Worm (Caenorhabditis elegans) whole organism, L1 larva: ENCODE data around the gene R53.8.

Experiments used
- C04F5.9 ChIP-seq: sonication (generic microtip); optimal IDR thresholded peaks from 2 replicates; lab custom pipeline; 2016; ENCODE audit warnings: missing genetic modification characterization, missing compliant biosample characterization
- C16A3.4 ChIP-seq: fragments of 150-350 bp; optimal IDR thresholded peaks from 2 replicates; lab custom pipeline; 2014; ENCODE audit warnings: missing biosample characterization, missing genetic modification characterization
- F16B12.6 ChIP-seq: fragments of 150-350 bp; optimal IDR thresholded peaks from 2 replicates; lab custom pipeline; 2014; ENCODE audit warnings: missing biosample characterization, missing genetic modification characterization
- aha-1 ChIP-seq: fragments of 150-350 bp; optimal IDR thresholded peaks from 2 replicates; lab custom pipeline; 2014; ENCODE audit warnings: missing biosample characterization, missing genetic modification characterization
- aly-2 ChIP-seq: fragments of 150-350 bp; optimal IDR thresholded peaks from 2 replicates; lab custom pipeline; 2014; ENCODE audit warnings: missing biosample characterization, missing genetic modification characterization
- dsc-1 ChIP-seq: sonication (generic microtip); optimal IDR thresholded peaks from 2 replicates; lab custom pipeline; 2016; ENCODE audit warnings: mild to moderate bottlenecking, missing genetic modification characterization, missing compliant biosample characterization
- efl-1 ChIP-seq, 4 experiments: fragments of 150-350 bp; optimal IDR thresholded peaks in 3 of 4; peaks in 1 of 4; 1 replicate in 1 of 4; 2 replicates in 3 of 4; lab custom pipeline; 2014; ENCODE audit warnings: missing biosample characterization in 2 of 4, missing genetic modification characterization in 2 of 4, missing genetic modification reagents in 2 of 4
- egl-13 ChIP-seq: sonication (generic microtip); optimal IDR thresholded peaks from 2 replicates; lab custom pipeline; 2016; ENCODE audit warnings: missing genotype, missing genetic modification reagents, missing genetic modification characterization, missing compliant biosample characterization
- elt-3 ChIP-seq, 6 experiments: fragments of 150-350 bp in 1 of 6; sonication (generic microtip); optimal IDR thresholded peaks; 2 replicates each; lab custom pipeline; 2017 to 2018; ENCODE audit warnings: missing biosample characterization in 6 of 6, missing genetic modification characterization in 6 of 6, inconsistent platforms in 1 of 6
- fkh-10 ChIP-seq: sonication (generic microtip); optimal IDR thresholded peaks from 2 replicates; lab custom pipeline; 2017; ENCODE audit warnings: missing biosample characterization, missing genetic modification reagents, missing genetic modification characterization
- fos-1 ChIP-seq: fragments of 150-350 bp; optimal IDR thresholded peaks from 2 replicates; lab custom pipeline; 2014; ENCODE audit warnings: missing biosample characterization, missing genetic modification characterization
- hlh-4 ChIP-seq: sonication (generic microtip); optimal IDR thresholded peaks from 2 replicates; lab custom pipeline; 2016; ENCODE audit warnings: mild to moderate bottlenecking, missing genetic modification characterization, missing compliant biosample characterization
- hpl-2 ChIP-seq: fragments of 150-350 bp; optimal IDR thresholded peaks from 2 replicates; lab custom pipeline; 2014; ENCODE audit warnings: missing biosample characterization, missing genetic modification reagents, missing genetic modification characterization
- lin-14 ChIP-seq: fragments of 200-800 bp; sonication (Bioruptor generic); optimal IDR thresholded peaks from 2 replicates; lab custom pipeline; 2018; ENCODE audit warnings: mild to moderate bottlenecking, missing genetic modification characterization, moderate library complexity, missing compliant biosample characterization
- lir-3 ChIP-seq: sonication (generic microtip); optimal IDR thresholded peaks from 2 replicates; lab custom pipeline; 2016; ENCODE audit warnings: mild to moderate bottlenecking, missing genetic modification characterization, moderate library complexity, missing compliant biosample characterization; ENCODE audit not compliant: poor library complexity
- lsy-2 ChIP-seq, 2 experiments: fragments of 150-350 bp; optimal IDR thresholded peaks; 2 replicates each; lab custom pipeline; 2014; ENCODE audit warnings: missing biosample characterization in 2 of 2, missing genetic modification characterization in 2 of 2
- nhr-19 ChIP-seq: fragments of 200-800 bp; sonication (Bioruptor generic); conservative IDR thresholded peaks from 2 replicates; pipeline ENCODE4 v1.3.6; 2022; ENCODE audit warnings: missing genetic modification characterization, missing compliant biosample characterization
- nhr-71 ChIP-seq: sonication (generic microtip); optimal IDR thresholded peaks from 2 replicates; lab custom pipeline; 2016; ENCODE audit warnings: mild to moderate bottlenecking, missing genetic modification characterization, moderate library complexity, missing compliant biosample characterization
- nhr-90 ChIP-seq: sonication (generic microtip); optimal IDR thresholded peaks from 2 replicates; lab custom pipeline; 2016; ENCODE audit warnings: mild to moderate bottlenecking, missing genetic modification characterization, missing compliant biosample characterization; ENCODE audit not compliant: poor library complexity
- pag-3 ChIP-seq: sonication (generic microtip); optimal IDR thresholded peaks from 2 replicates; lab custom pipeline; 2017; ENCODE audit warnings: missing genetic modification characterization, mild to moderate bottlenecking, missing compliant biosample characterization, antibody characterized with exemption, borderline replicate concordance; ENCODE audit not compliant: insufficient read depth
- pax-3 ChIP-seq: fragments of 200-800 bp; sonication (Bioruptor generic); optimal IDR thresholded peaks from 2 replicates; lab custom pipeline; 2018; ENCODE audit warnings: mild to moderate bottlenecking, missing genetic modification characterization, moderate library complexity, missing compliant biosample characterization
- pqm-1 ChIP-seq: sonication (generic microtip); optimal IDR thresholded peaks from 3 replicates; lab custom pipeline; 2017; ENCODE audit warnings: missing biosample characterization, missing genetic modification characterization
- rnt-1 ChIP-seq: sonication (generic microtip); optimal IDR thresholded peaks from 2 replicates; lab custom pipeline; 2016; ENCODE audit warnings: mild to moderate bottlenecking, missing genetic modification characterization, moderate library complexity, missing compliant biosample characterization
- snu-23 ChIP-seq: sonication (generic microtip); optimal IDR thresholded peaks from 2 replicates; lab custom pipeline; 2016; ENCODE audit warnings: missing genetic modification characterization, missing compliant biosample characterization
- sox-4 ChIP-seq: sonication (generic microtip); optimal IDR thresholded peaks from 2 replicates; lab custom pipeline; 2016; ENCODE audit warnings: missing genetic modification characterization, missing compliant biosample characterization
- sptf-1 ChIP-seq: fragments of 150-350 bp; optimal IDR thresholded peaks from 2 replicates; lab custom pipeline; 2014; ENCODE audit warnings: missing biosample characterization, missing genetic modification characterization
- tbx-2 ChIP-seq: sonication (generic microtip); optimal IDR thresholded peaks from 2 replicates; lab custom pipeline; 2016; ENCODE audit warnings: missing genetic modification characterization, missing compliant biosample characterization
- tlp-1 ChIP-seq: fragments of 150-350 bp; optimal IDR thresholded peaks from 2 replicates; lab custom pipeline; 2014; ENCODE audit warnings: missing biosample characterization, missing genetic modification characterization
- unc-30 ChIP-seq: sonication (generic microtip); optimal IDR thresholded peaks from 2 replicates; lab custom pipeline; 2017; ENCODE audit warnings: missing biosample characterization, missing genetic modification characterization
- unc-98 ChIP-seq: fragments of 200-800 bp; sonication (Bioruptor generic); IDR thresholded peaks from 2 replicates; pipeline ENCODE4 v1.3.6; 2022; ENCODE audit warnings: missing genetic modification characterization, missing compliant biosample characterization
- vab-15 ChIP-seq: sonication (generic microtip); optimal IDR thresholded peaks from 2 replicates; lab custom pipeline; 2017; ENCODE audit warnings: missing genotype, mild to moderate bottlenecking, missing genetic modification characterization, missing compliant biosample characterization
- xbp-1 ChIP-seq: sonication (generic microtip); optimal IDR thresholded peaks from 2 replicates; lab custom pipeline; 2016; ENCODE audit warnings: missing genetic modification characterization, missing compliant biosample characterization

The R53.8 gene

ce11 chrII:10019669-10020068 lies 43.2 kb downstream of the R53.8 start (continued):
- TF ChIP-seq F16B12.6 (no peak), C04F5.9 (no peak), sox-4 (no peak), nhr-71 (tag; lab: Kevin White, UChicago) (peak; percentile 49), aha-1 (tag; lab: Kevin White, UChicago) (no peak), efl-1 (optimal IDR thresholded peaks at IDR 0.05; lab: Kevin White, UChicago) (no peak), efl-1 (GFP tag; optimal IDR thresholded peaks at IDR 0.05 in 1 of 2; lab: Kevin White, UChicago) (peak in 1 of 2 experiments; percentile 86), nhr-19 (GFP tag; lab: Robert Waterston, UW) (no peak)

ce11 chrII:10021749-10022148 lies 45.2 kb downstream of the R53.8 start:
- TF ChIP-seq nhr-90 (tag; lab: Kevin White, UChicago) (no peak), fos-1 (tag; lab: Kevin White, UChicago) (no peak), lir-3 (no peak), lin-14 (GFP tag; lab: Kevin White, UChicago) (peak; percentile 31), vab-15 (tag; lab: Kevin White, UChicago) (no peak), fkh-10 (GFP tag; lab: Kevin White, UChicago) (peak; percentile 82), pax-3 (tag; lab: Kevin White, UChicago) (no peak), dsc-1 (tag; lab: Kevin White, UChicago) (no peak), pqm-1 (tag; lab: Kevin White, UChicago) (no peak), egl-13 (tag; lab: Kevin White, UChicago) (no peak), tlp-1 (tag; lab: Kevin White, UChicago) (no peak), aly-2 (tag; lab: Kevin White, UChicago) (no peak), hpl-2 (GFP tag; lab: Kevin White, UChicago) (no peak)

- TF ChIP-seq elt-3 (tag; optimal IDR thresholded peaks at IDR 0.05; lab: Kevin White, UChicago) (no peak), snu-23 (no peak), dsc-1 (tag; lab: Kevin White, UChicago) (peak; percentile 24), xbp-1 (tag; lab: Kevin White, UChicago) (no peak), unc-30 (tag; lab: Kevin White, UChicago) (no peak), lsy-2 (tag; optimal IDR thresholded peaks at IDR 0.05; lab: Kevin White, UChicago) (peak in 1 of 2 experiments; percentile 6), lin-14 (GFP tag; lab: Kevin White, UChicago) (peak; percentile 65), hlh-4 (tag; lab: Kevin White, UChicago) (no peak), sptf-1 (tag; lab: Kevin White, UChicago) (no peak), tbx-2 (tag; lab: Kevin White, UChicago) (no peak), nhr-90 (tag; lab: Kevin White, UChicago) (no peak), unc-98 (GFP tag; lab: Robert Waterston, UW) (no peak), C16A3.4 (tag; lab: Kevin White, UChicago) (no peak), rnt-1 (tag; lab: Kevin White, UChicago) (peak; percentile 27), C04F5.9 (no peak), nhr-71 (tag; lab: Kevin White, UChicago) (peak; percentile 4), fos-1 (tag; lab: Kevin White, UChicago) (no peak), pag-3 (tag; lab: Kevin White, UChicago) (peak; percentile 52)
Measured at ce11 chrII:10025059-10025458, 48.6 kb downstream of the R53.8 start.
